Worm (Caenorhabditis elegans) whole organism, L2 larva: ENCODE results near the gene crh-2.

Experiments used
- R02D3.7 ChIP-seq: fragments of 150-350 bp; optimal IDR thresholded peaks from 2 replicates; lab custom pipeline; 2014; ENCODE audit warnings: missing biosample characterization, missing genetic modification characterization
- ama-1 ChIP-seq: fragments of 150-350 bp; optimal IDR thresholded peaks from 2 replicates; lab custom pipeline; 2018; ENCODE audit warnings: inconsistent platforms
- elt-1 ChIP-seq: fragments of 150-350 bp; optimal IDR thresholded peaks from 2 replicates; lab custom pipeline; 2014; ENCODE audit warnings: missing biosample characterization, missing genetic modification characterization
- lsy-2 ChIP-seq, 2 experiments: fragments of 150-350 bp in 1 of 2; sonication (generic microtip) in 1 of 2; optimal IDR thresholded peaks; 2 replicates each; lab custom pipeline; 2014 to 2017; ENCODE audit warnings: missing biosample characterization in 2 of 2, missing genetic modification characterization in 2 of 2
- mdl-1 ChIP-seq, 2 experiments: fragments of 150-350 bp in 1 of 2; sonication (generic microtip) in 1 of 2; optimal IDR thresholded peaks; 2 replicates each; lab custom pipeline; 2017; ENCODE audit warnings: missing biosample characterization in 2 of 2, missing genetic modification characterization in 2 of 2
- nhr-10 ChIP-seq: sonication (generic microtip); optimal IDR thresholded peaks from 2 replicates; lab custom pipeline; 2017; ENCODE audit warnings: missing biosample characterization, missing genetic modification characterization
- nhr-237 ChIP-seq: fragments of 150-350 bp; optimal IDR thresholded peaks from 2 replicates; lab custom pipeline; 2014; ENCODE audit warnings: missing biosample characterization, missing genetic modification characterization
- nhr-6 ChIP-seq: fragments of 150-350 bp; optimal IDR thresholded peaks from 2 replicates; lab custom pipeline; 2014; ENCODE audit warnings: missing biosample characterization, missing genetic modification characterization
- sem-4 ChIP-seq: fragments of 150-350 bp; optimal IDR thresholded peaks from 2 replicates; lab custom pipeline; 2014; ENCODE audit warnings: missing biosample characterization, missing genetic modification reagents, missing genetic modification characterization
- ztf-11 ChIP-seq: sonication (generic microtip); optimal IDR thresholded peaks from 2 replicates; lab custom pipeline; 2017; ENCODE audit warnings: missing biosample characterization, missing genetic modification characterization

DNA sequence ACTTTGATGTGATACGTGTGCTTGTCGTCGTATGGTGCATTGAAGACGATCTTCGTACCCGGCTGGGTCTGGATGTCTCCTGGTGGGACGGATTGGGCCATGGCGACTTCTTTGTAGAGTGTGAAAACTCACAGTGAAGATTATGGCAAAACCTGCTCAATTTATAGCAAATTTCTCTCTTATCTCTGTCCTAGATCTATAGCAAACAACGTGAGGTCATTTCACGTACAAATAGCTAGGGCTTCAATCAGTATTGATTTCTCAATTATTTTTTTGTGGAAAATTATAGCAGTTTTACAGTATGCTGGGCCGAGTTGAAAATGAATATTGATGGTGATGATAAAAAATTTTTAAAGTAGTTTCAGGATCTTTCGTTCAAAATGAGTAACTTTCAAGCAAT lies 30.4 kb downstream of the crh-2 start, which contains the start of gene msp-45:
- TF ChIP-seq ztf-11 (tag; lab: Kevin White, UChicago): no peak
- no peak for TF ChIP-seq nhr-10 (tag; lab: Kevin White, UChicago)
- TF ChIP-seq lsy-2 (tag; optimal IDR thresholded peaks at IDR 0.05; lab: Kevin White, UChicago): no peak
- TF ChIP-seq elt-1 (tag; lab: Kevin White, UChicago): no peak
- TF ChIP-seq nhr-6: no peak
- no peak for TF ChIP-seq R02D3.7 (tag; lab: Kevin White, UChicago)
- no peak for TF ChIP-seq nhr-237 (tag; lab: Kevin White, UChicago)
- no peak for TF ChIP-seq mdl-1 (tag; optimal IDR thresholded peaks at IDR 0.05; lab: Kevin White, UChicago)
- no peak for TF ChIP-seq sem-4 (tag; lab: Kevin White, UChicago)
- TF ChIP-seq ama-1 (lab: Kevin White, UChicago): no peak
